Worm (Caenorhabditis elegans) whole organism, late embryonic: ENCODE results near the gene M142.5.
A peak's percentile ranks its signal among the peaks of the same experiment; 100 is the strongest.

Experiments used
- C08G9.2 ChIP-seq: sonication (generic microtip); optimal IDR thresholded peaks from 2 replicates; lab custom pipeline; 2016; ENCODE audit warnings: mild to moderate bottlenecking, missing genetic modification characterization, moderate library complexity, missing compliant biosample characterization
- F13H6.1 ChIP-seq: sonication (generic microtip); optimal IDR thresholded peaks from 2 replicates; lab custom pipeline; 2016; ENCODE audit warnings: missing genetic modification characterization, missing compliant biosample characterization
- K09A11.1 ChIP-seq: sonication (generic microtip); optimal IDR thresholded peaks from 2 replicates; lab custom pipeline; 2017; ENCODE audit warnings: antibody characterized with exemption, mild to moderate bottlenecking, missing genetic modification characterization, missing compliant biosample characterization; ENCODE audit not compliant: insufficient read depth
- T23F11.4 ChIP-seq: fragments of 200-800 bp; sonication (Bioruptor generic); optimal IDR thresholded peaks from 2 replicates; lab custom pipeline; 2018; ENCODE audit warnings: mild to moderate bottlenecking, missing genetic modification characterization, missing compliant biosample characterization
- ceh-14 ChIP-seq: sonication (generic microtip); optimal IDR thresholded peaks from 2 replicates; lab custom pipeline; 2016; ENCODE audit warnings: missing genotype, missing genetic modification characterization, missing compliant biosample characterization
- ceh-18 ChIP-seq: sonication (generic microtip); optimal IDR thresholded peaks from 2 replicates; lab custom pipeline; 2016; ENCODE audit warnings: missing genetic modification characterization, missing compliant biosample characterization
- ceh-19 ChIP-seq: fragments of 200-800 bp; sonication (Bioruptor generic); optimal IDR thresholded peaks from 2 replicates; lab custom pipeline; 2018; ENCODE audit warnings: mild to moderate bottlenecking, missing genetic modification characterization, missing compliant biosample characterization
- ceh-30 ChIP-seq: fragments of 150-350 bp; optimal IDR thresholded peaks from 2 replicates; lab custom pipeline; 2014; ENCODE audit warnings: missing biosample characterization, missing genetic modification characterization
- ceh-31 ChIP-seq: sonication (generic microtip); optimal IDR thresholded peaks from 2 replicates; lab custom pipeline; 2016; ENCODE audit warnings: missing genetic modification characterization, missing compliant biosample characterization
- ceh-45 ChIP-seq: fragments of 200-800 bp; sonication (Bioruptor generic); IDR thresholded peaks from 2 replicates; pipeline ENCODE4 v1.3.6; 2022; ENCODE audit warnings: missing genetic modification reagents, missing genetic modification characterization, missing compliant biosample characterization
- che-1 ChIP-seq: sonication (generic microtip); optimal IDR thresholded peaks from 2 replicates; lab custom pipeline; 2016; ENCODE audit warnings: mild to moderate bottlenecking, missing genetic modification characterization, missing compliant biosample characterization
- dmd-4 ChIP-seq: sonication (generic microtip); optimal IDR thresholded peaks from 2 replicates; lab custom pipeline; 2016; ENCODE audit warnings: borderline replicate concordance, missing genetic modification characterization, missing compliant biosample characterization
- elt-2 ChIP-seq: sonication (generic microtip); optimal IDR thresholded peaks from 2 replicates; lab custom pipeline; 2016; ENCODE audit warnings: missing genetic modification reagents, missing genetic modification characterization, missing compliant biosample characterization
- ets-4 ChIP-seq: sonication (generic microtip); optimal IDR thresholded peaks from 2 replicates; lab custom pipeline; 2016; ENCODE audit warnings: missing genetic modification characterization, missing compliant biosample characterization
- eyg-1 ChIP-seq: sonication (generic microtip); optimal IDR thresholded peaks from 2 replicates; lab custom pipeline; 2016; ENCODE audit warnings: missing genotype, missing genetic modification characterization, missing compliant biosample characterization
- fax-1 ChIP-seq: sonication (generic microtip); optimal IDR thresholded peaks from 2 replicates; lab custom pipeline; 2016; ENCODE audit warnings: missing genotype, missing genetic modification characterization, missing compliant biosample characterization
- fkh-6 ChIP-seq: sonication (generic microtip); optimal IDR thresholded peaks from 2 replicates; lab custom pipeline; 2016; ENCODE audit warnings: missing genetic modification characterization, missing compliant biosample characterization
- gmeb-2 ChIP-seq: sonication (generic microtip); optimal IDR thresholded peaks from 2 replicates; lab custom pipeline; 2016; ENCODE audit warnings: missing genetic modification characterization, inconsistent platforms, missing compliant biosample characterization
- hlh-13 ChIP-seq: fragments of 200-800 bp; sonication (Bioruptor generic); optimal IDR thresholded peaks from 2 replicates; lab custom pipeline; 2018; ENCODE audit warnings: mild to moderate bottlenecking, missing genetic modification characterization, missing compliant biosample characterization
- hlh-15 ChIP-seq: sonication (generic microtip); optimal IDR thresholded peaks from 2 replicates; lab custom pipeline; 2016; ENCODE audit warnings: missing genetic modification characterization, missing compliant biosample characterization
- hlh-30 ChIP-seq: sonication (generic microtip); optimal IDR thresholded peaks from 2 replicates; lab custom pipeline; 2017; ENCODE audit warnings: antibody characterized with exemption, missing genetic modification characterization, missing compliant biosample characterization; ENCODE audit not compliant: insufficient read depth
- hlh-6 ChIP-seq: sonication (generic microtip); optimal IDR thresholded peaks from 2 replicates; lab custom pipeline; 2016; ENCODE audit warnings: missing genotype, missing genetic modification characterization, missing compliant biosample characterization
- madf-2 ChIP-seq: sonication (generic microtip); optimal IDR thresholded peaks from 2 replicates; lab custom pipeline; 2017; ENCODE audit warnings: missing genetic modification characterization, missing compliant biosample characterization
- mec-3 ChIP-seq: sonication (generic microtip); optimal IDR thresholded peaks from 2 replicates; lab custom pipeline; 2016; ENCODE audit warnings: borderline replicate concordance, missing genetic modification characterization, missing compliant biosample characterization
- nfya-1 ChIP-seq: sonication (generic microtip); optimal IDR thresholded peaks from 2 replicates; lab custom pipeline; 2017; ENCODE audit warnings: missing genetic modification characterization, mild to moderate bottlenecking, missing compliant biosample characterization, antibody characterized with exemption, moderate library complexity
- nhr-232 ChIP-seq: sonication (generic microtip); optimal IDR thresholded peaks from 2 replicates; lab custom pipeline; 2016; ENCODE audit warnings: missing genetic modification characterization, missing compliant biosample characterization
- pat-9 ChIP-seq: fragments of 200-800 bp; sonication (Bioruptor generic); optimal IDR thresholded peaks from 2 replicates; lab custom pipeline; 2018; ENCODE audit warnings: mild to moderate bottlenecking, missing genetic modification characterization, moderate library complexity, missing compliant biosample characterization
- pha-4 ChIP-seq: fragments of 150-350 bp; optimal IDR thresholded peaks from 2 replicates; lab custom pipeline; 2018; ENCODE audit warnings: missing biosample characterization, missing genetic modification reagents, missing genetic modification characterization
- pqm-1 ChIP-seq: sonication (generic microtip); optimal IDR thresholded peaks from 2 replicates; lab custom pipeline; 2016; ENCODE audit warnings: missing genetic modification characterization, missing compliant biosample characterization
- pros-1 ChIP-seq: fragments of 150-350 bp; optimal IDR thresholded peaks from 2 replicates; lab custom pipeline; 2014; ENCODE audit warnings: missing biosample characterization, missing genetic modification reagents, missing genetic modification characterization
- sdc-2 ChIP-seq: sonication (generic microtip); optimal IDR thresholded peaks from 2 replicates; lab custom pipeline; 2016; ENCODE audit warnings: missing genotype, missing genetic modification characterization, missing compliant biosample characterization
- sox-4 ChIP-seq: sonication (generic microtip); optimal IDR thresholded peaks from 2 replicates; lab custom pipeline; 2017; ENCODE audit warnings: mild to moderate bottlenecking, missing genetic modification characterization, inconsistent platforms, missing compliant biosample characterization
- unc-3 ChIP-seq, 2 experiments: fragments of 200-800 bp in 1 of 2; sonication (Bioruptor generic) in 1 of 2; sonication (generic microtip) in 1 of 2; conservative IDR thresholded peaks in 1 of 2; optimal IDR thresholded peaks in 1 of 2; 2 replicates each; pipeline versions ENCODE4 v1.3.6 to Lab custom; 2016 to 2022; ENCODE audit warnings: missing compliant biosample characterization in 2 of 2, missing genetic modification characterization in 2 of 2, missing genetic modification reagents in 1 of 2
- unc-42 ChIP-seq: sonication (generic microtip); optimal IDR thresholded peaks from 2 replicates; lab custom pipeline; 2016; ENCODE audit warnings: missing genotype, missing genetic modification characterization, missing compliant biosample characterization
- unc-55 ChIP-seq: sonication (generic microtip); optimal IDR thresholded peaks from 2 replicates; lab custom pipeline; 2017; ENCODE audit warnings: missing biosample characterization, missing genetic modification reagents, missing genetic modification characterization
- zip-5 ChIP-seq: sonication (generic microtip); optimal IDR thresholded peaks from 2 replicates; lab custom pipeline; 2016; ENCODE audit warnings: missing genetic modification characterization, missing compliant biosample characterization
- ztf-16 ChIP-seq: sonication (generic microtip); optimal IDR thresholded peaks from 2 replicates; lab custom pipeline; 2017; ENCODE audit warnings: missing genetic modification characterization, missing compliant biosample characterization

Gene M142.5

DNA sequence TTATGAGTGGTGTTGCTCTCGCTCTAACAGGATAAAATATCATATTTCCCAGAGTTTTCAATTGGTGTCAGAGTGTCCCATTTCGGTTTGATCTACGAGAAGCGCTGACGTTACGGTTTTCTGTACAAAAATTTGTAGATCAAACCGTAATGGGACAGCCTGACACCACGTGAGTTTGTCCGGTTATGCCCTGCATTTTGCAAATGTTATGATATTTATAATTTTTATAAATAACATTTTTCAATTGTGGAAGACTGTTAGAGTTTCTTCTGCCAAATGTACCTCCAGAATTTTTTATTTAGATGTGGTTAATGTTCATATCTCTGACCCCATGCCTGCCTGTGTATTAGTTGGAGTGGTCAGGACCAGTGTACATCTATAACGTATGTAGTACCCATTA lies 36.8 kb upstream of the M142.5 start, which contains the start of gene fbxb-87:
fbxb-87 (plus strand) TSS at position 301 of the 400 bp plus-strand sequence.
- TF ChIP-seq hlh-13 (GFP tag; lab: Kevin White, UChicago) (no peak), zip-5 (no peak), eyg-1 (tag; lab: Kevin White, UChicago) (no peak), che-1 (tag; lab: Kevin White, UChicago) (no peak), T23F11.4 (no peak), pha-4 (tag; lab: Kevin White, UChicago) (no peak), fax-1 (tag; lab: Kevin White, UChicago) (no peak), dmd-4 (tag; lab: Kevin White, UChicago) (no peak), unc-3 (GFP tag; conservative IDR thresholded peaks at IDR 0.05; lab: Robert Waterston, UW) (no peak), unc-3 (tag; optimal IDR thresholded peaks at IDR 0.05; lab: Kevin White, UChicago) (no peak), ztf-16 (tag; lab: Kevin White, UChicago) (no peak), pros-1 (tag; lab: Kevin White, UChicago) (no peak), K09A11.1 (tag; lab: Kevin White, UChicago) (no peak), hlh-6 (no peak), nhr-232 (no peak)

DNA sequence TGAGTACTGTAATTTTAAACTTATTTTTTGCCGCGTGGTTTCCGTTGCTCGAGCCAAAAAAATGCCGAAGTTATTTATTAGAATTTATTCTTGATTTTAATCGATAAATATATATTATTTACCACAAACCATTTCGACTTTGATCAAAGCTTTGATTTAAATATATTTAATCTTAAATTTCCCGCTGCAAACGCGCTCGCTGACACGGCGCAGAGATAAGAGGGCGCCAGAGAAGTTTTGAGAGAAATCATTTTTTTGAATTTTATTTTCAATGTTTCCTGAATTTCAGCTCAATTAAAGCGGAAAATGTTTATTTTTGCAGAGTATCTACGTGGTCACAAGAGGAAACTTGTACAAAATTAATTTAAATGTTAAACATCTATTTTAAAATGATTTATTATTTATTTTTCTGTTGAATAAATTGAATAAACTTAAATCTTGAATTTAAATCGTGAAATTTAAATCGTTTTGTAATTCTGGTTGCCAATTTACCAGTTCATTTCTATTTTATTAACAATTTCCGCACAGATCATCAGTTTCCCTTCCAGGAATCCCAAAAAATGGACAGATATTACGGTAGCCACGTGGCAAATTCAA lies 35.1 kb upstream of the M142.5 start, which contains the start of gene com-1:
com-1 (plus strand) TSS at position 547 of the 597 bp plus-strand sequence.
- TF ChIP-seq ceh-14 (tag; lab: Kevin White, UChicago) (no peak), nfya-1 (tag; lab: Kevin White, UChicago) (peak; percentile 10), unc-42 (tag; lab: Kevin White, UChicago) (peak; percentile 14)

DNA sequence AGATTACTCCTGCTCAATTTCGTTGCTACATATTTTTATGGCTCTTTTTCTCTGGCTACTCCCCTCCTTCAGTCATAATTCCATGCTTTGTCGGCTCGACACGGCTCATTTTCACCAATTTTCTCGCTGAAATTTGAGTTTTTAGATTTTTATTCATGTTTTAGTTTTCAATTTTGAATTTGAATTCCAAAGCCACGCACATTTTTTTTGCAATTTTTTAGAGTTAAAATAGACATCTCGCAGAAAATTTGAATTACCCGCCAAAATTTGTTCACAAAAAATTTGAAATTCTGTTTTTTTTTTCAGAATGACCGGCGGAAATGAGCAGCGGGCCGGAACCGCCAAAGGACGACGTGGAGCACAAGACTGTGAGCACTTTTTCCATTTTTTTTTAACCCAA lies 28.7 kb upstream of the M142.5 start, which contains the start of gene unc-119:
unc-119 (plus strand) TSS at position 301 of the 400 bp plus-strand sequence.
- no peak for TF ChIP-seq dmd-4 (tag; lab: Kevin White, UChicago)

DNA sequence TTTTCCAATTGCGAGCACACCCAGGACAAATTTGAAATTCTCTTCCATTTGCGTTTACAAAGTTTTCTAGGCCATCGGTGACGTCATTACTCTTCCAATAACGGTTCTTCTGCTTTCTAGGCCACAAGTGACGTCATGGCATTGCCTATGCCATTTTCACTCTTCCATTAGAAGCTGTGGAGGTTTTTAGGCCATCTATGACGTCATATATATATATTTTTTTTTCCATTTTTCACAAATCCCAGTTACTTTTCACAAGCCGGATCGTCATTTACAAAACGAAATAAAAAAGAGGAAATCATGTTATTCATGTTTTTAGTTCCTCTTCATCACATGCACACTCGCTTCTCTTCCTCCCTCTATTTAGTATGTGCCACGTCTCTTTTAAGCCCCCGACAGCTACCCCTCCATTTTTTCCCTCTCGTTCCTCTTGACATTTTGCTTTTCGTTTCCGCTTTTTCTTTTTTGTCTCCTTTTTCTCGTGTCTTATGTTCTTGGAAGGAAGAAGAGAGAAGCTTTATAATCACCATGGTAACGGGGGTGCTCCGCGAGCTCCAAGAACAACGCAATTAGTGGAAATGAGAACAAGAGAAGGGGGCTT lies 27.9 kb upstream of the M142.5 start:
- TF ChIP-seq F13H6.1 (tag; lab: Kevin White, UChicago) (no peak), ceh-45 (GFP tag; lab: Robert Waterston, UW) (no peak), ceh-31 (tag; lab: Kevin White, UChicago) (no peak), C08G9.2 (tag; lab: Kevin White, UChicago) (no peak), ceh-19 (GFP tag; lab: Kevin White, UChicago) (no peak), hlh-13 (GFP tag; lab: Kevin White, UChicago) (no peak), zip-5 (no peak), ets-4 (tag; lab: Kevin White, UChicago) (no peak), eyg-1 (tag; lab: Kevin White, UChicago) (no peak), nhr-232 (no peak), elt-2 (tag; lab: Kevin White, UChicago) (no peak)
- TF ChIP-seq, all 69 proteins: peak for 0

DNA sequence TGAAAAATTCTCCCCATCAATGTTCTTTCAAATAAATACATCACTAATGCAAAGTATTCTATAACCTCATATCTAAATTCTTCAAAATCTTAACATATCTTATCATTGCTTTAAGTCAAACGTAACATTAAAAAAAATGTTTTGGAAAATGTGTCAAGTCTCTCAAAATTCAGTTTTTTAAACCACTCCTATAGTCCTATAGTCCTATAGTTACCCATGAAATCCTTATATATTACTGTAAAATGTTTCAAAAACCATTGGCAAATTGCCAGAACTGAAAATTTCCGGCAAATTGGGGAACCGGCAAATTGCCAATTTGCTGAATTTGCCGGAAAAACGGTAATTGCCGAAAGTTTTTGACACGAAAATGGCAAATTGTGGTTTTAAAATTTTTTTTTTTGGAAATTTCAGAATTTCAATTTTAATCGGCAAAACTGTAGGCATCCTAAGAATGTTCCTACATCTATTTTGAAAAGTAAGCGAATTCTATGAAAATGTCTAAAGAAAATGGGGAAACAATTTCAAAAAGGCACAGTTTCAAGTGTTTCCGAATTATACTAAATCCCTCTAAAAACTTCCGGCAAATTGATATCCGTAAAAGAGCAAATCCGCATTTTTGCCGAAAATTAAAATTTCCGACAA lies 26.6 kb upstream of the M142.5 start:
- TF ChIP-seq sdc-2 (tag; lab: Kevin White, UChicago): no peak
- no peak for TF ChIP-seq mec-3
- TF ChIP-seq pqm-1 (tag; lab: Kevin White, UChicago): no peak
- no peak for TF ChIP-seq unc-55 (GFP tag; lab: Kevin White, UChicago)
- TF ChIP-seq zip-5: no peak
- TF ChIP-seq ceh-19 (GFP tag; lab: Kevin White, UChicago): no peak
- TF ChIP-seq sox-4: no peak
- TF ChIP-seq ceh-30 (tag; lab: Kevin White, UChicago): no peak
- TF ChIP-seq fkh-6 (tag; lab: Kevin White, UChicago): no peak
- no peak for TF ChIP-seq gmeb-2
- TF ChIP-seq pat-9: no peak
- no peak for TF ChIP-seq hlh-30 (tag; lab: Kevin White, UChicago)
- no peak for TF ChIP-seq hlh-15 (tag; lab: Kevin White, UChicago)
- TF ChIP-seq pros-1 (tag; lab: Kevin White, UChicago): no peak
- TF ChIP-seq ceh-18: no peak
- no peak for TF ChIP-seq madf-2 (tag; lab: Kevin White, UChicago)
- no peak for TF ChIP-seq ceh-14 (tag; lab: Kevin White, UChicago)
- TF ChIP-seq, all 69 proteins: peak for 0
